Worm (Caenorhabditis elegans) whole organism, late embryonic: Measurements from ENCODE around the gene nduf-9.

Experiments used
- C38D4.7 ChIP-seq: fragments of 200-800 bp; sonication (Bioruptor generic); optimal IDR thresholded peaks from 2 replicates; lab custom pipeline; 2018; ENCODE audit warnings: mild to moderate bottlenecking, missing genetic modification characterization, moderate library complexity, missing compliant biosample characterization
- Y22D7AL.16 ChIP-seq: sonication (generic microtip); optimal IDR thresholded peaks from 2 replicates; lab custom pipeline; 2016; ENCODE audit warnings: missing genetic modification characterization, missing compliant biosample characterization
- ahr-1 ChIP-seq: sonication (generic microtip); optimal IDR thresholded peaks from 2 replicates; lab custom pipeline; 2016; ENCODE audit warnings: missing genetic modification characterization, missing compliant biosample characterization
- ama-1 ChIP-seq: fragments of 150-350 bp; optimal IDR thresholded peaks from 2 replicates; lab custom pipeline; 2014
- ceh-18 ChIP-seq: sonication (generic microtip); optimal IDR thresholded peaks from 2 replicates; lab custom pipeline; 2016; ENCODE audit warnings: missing genetic modification characterization, missing compliant biosample characterization
- ceh-30 ChIP-seq: fragments of 150-350 bp; optimal IDR thresholded peaks from 2 replicates; lab custom pipeline; 2014; ENCODE audit warnings: missing biosample characterization, missing genetic modification characterization
- ets-4 ChIP-seq: sonication (generic microtip); optimal IDR thresholded peaks from 2 replicates; lab custom pipeline; 2016; ENCODE audit warnings: missing genetic modification characterization, missing compliant biosample characterization
- hlh-30 ChIP-seq: sonication (generic microtip); optimal IDR thresholded peaks from 2 replicates; lab custom pipeline; 2017; ENCODE audit warnings: antibody characterized with exemption, missing genetic modification characterization, missing compliant biosample characterization; ENCODE audit not compliant: insufficient read depth
- nfya-1 ChIP-seq: sonication (generic microtip); optimal IDR thresholded peaks from 2 replicates; lab custom pipeline; 2017; ENCODE audit warnings: missing genetic modification characterization, mild to moderate bottlenecking, missing compliant biosample characterization, antibody characterized with exemption, moderate library complexity
- pqm-1 ChIP-seq: sonication (generic microtip); optimal IDR thresholded peaks from 2 replicates; lab custom pipeline; 2016; ENCODE audit warnings: missing genetic modification characterization, missing compliant biosample characterization
- sox-4 ChIP-seq: sonication (generic microtip); optimal IDR thresholded peaks from 2 replicates; lab custom pipeline; 2017; ENCODE audit warnings: mild to moderate bottlenecking, missing genetic modification characterization, inconsistent platforms, missing compliant biosample characterization
- ttx-3 ChIP-seq: sonication (generic microtip); optimal IDR thresholded peaks from 2 replicates; lab custom pipeline; 2016; ENCODE audit warnings: missing genetic modification reagents, missing genetic modification characterization, missing compliant biosample characterization
- ztf-16 ChIP-seq: sonication (generic microtip); optimal IDR thresholded peaks from 2 replicates; lab custom pipeline; 2017; ENCODE audit warnings: missing genetic modification characterization, missing compliant biosample characterization

ce11 chrIII:3200563-3200962, 47.8 kb downstream of the nduf-9 start:
- TF ChIP-seq C38D4.7 (GFP tag; lab: Kevin White, UChicago) (no peak), ama-1 (lab: Kevin White, UChicago) (no peak), ceh-30 (no peak), pqm-1 (tag; lab: Kevin White, UChicago) (no peak), Y22D7AL.16 (no peak), hlh-30 (tag; lab: Kevin White, UChicago) (no peak), ttx-3 (tag; lab: Kevin White, UChicago) (no peak), ztf-16 (tag; lab: Kevin White, UChicago) (no peak), ahr-1 (tag; lab: Kevin White, UChicago) (no peak), ets-4 (tag; lab: Kevin White, UChicago) (no peak), ceh-18 (no peak), nfya-1 (tag; lab: Kevin White, UChicago) (no peak), sox-4 (no peak)
